Fruit fly (Drosophila melanogaster) whole organism, embryonic: Measurements from ENCODE around the gene CG44158.

Source experiments
- Asciz ChIP-seq: fragments of 200-800 bp; sonication (Bioruptor generic); optimal IDR thresholded peaks from 2 replicates; lab custom pipeline; 2017; ENCODE audit warnings: missing biosample characterization, mild to moderate bottlenecking, missing genetic modification characterization, missing genetic modification reagents
- BtbVII ChIP-seq: fragments of 200-800 bp; sonication (Bioruptor generic); optimal IDR thresholded peaks from 3 replicates; lab custom pipeline; 2017; ENCODE audit warnings: missing biosample characterization, mild to moderate bottlenecking, missing genetic modification characterization
- CG10274 ChIP-seq: fragments of 200-800 bp; sonication (Bioruptor generic); optimal IDR thresholded peaks from 3 replicates; lab custom pipeline; 2017; ENCODE audit warnings: missing biosample characterization, mild to moderate bottlenecking, missing genetic modification characterization
- CG11560 ChIP-seq: fragments of 200-800 bp; sonication (Bioruptor generic); IDR thresholded peaks from 3 replicates; pipeline ENCODE4 v1.3.6; 2022; ENCODE audit warnings: missing biosample characterization, missing genetic modification characterization
- CG12104 ChIP-seq: fragments of 200-800 bp; sonication (Bioruptor generic); optimal IDR thresholded peaks from 3 replicates; lab custom pipeline; 2016; ENCODE audit warnings: missing biosample characterization, missing genetic modification characterization
- CG12219 ChIP-seq: fragments of 200-800 bp; sonication (Bioruptor generic); optimal IDR thresholded peaks from 3 replicates; lab custom pipeline; 2018; ENCODE audit warnings: missing biosample characterization, mild to moderate bottlenecking, missing genetic modification characterization
- CG13624 ChIP-seq: fragments of 200-800 bp; sonication (Bioruptor generic); optimal IDR thresholded peaks from 2 replicates; lab custom pipeline; 2016; ENCODE audit warnings: missing biosample characterization, missing genetic modification characterization
- CG14965 ChIP-seq: fragments of 200-800 bp; sonication (Bioruptor generic); optimal IDR thresholded peaks from 2 replicates; lab custom pipeline; 2016; ENCODE audit warnings: missing biosample characterization, missing genetic modification characterization, borderline replicate concordance
- CG15601 ChIP-seq: fragments of 200-800 bp; sonication (Bioruptor generic); optimal IDR thresholded peaks from 3 replicates; lab custom pipeline; 2019; ENCODE audit warnings: missing biosample characterization, mild to moderate bottlenecking, missing genetic modification characterization, moderate library complexity
- CG1647 ChIP-seq: fragments of 200-800 bp; sonication (Bioruptor generic); optimal IDR thresholded peaks from 3 replicates; lab custom pipeline; 2016; ENCODE audit warnings: missing biosample characterization, missing genetic modification characterization
- CG18011 ChIP-seq: fragments of 200-800 bp; sonication (Bioruptor generic); optimal IDR thresholded peaks from 2 replicates; lab custom pipeline; 2017; ENCODE audit warnings: missing biosample characterization, missing genetic modification characterization, mild to moderate bottlenecking, moderate library complexity, missing genotype
- CG2116 ChIP-seq: fragments of 200-800 bp; sonication (Bioruptor generic); optimal IDR thresholded peaks from 3 replicates; lab custom pipeline; 2018; ENCODE audit warnings: missing biosample characterization, mild to moderate bottlenecking, missing genetic modification characterization
- CG33213 ChIP-seq: fragments of 200-800 bp; sonication (Bioruptor generic); optimal IDR thresholded peaks from 3 replicates; lab custom pipeline; 2016; ENCODE audit warnings: missing biosample characterization, missing genetic modification characterization
- CG6272 ChIP-seq: fragments of 200-800 bp; sonication (Bioruptor generic); IDR thresholded peaks from 2 replicates; pipeline ENCODE4 v1.3.6; 2022; ENCODE audit warnings: missing biosample characterization, missing genetic modification characterization
- CG8765 ChIP-seq: fragments of 200-800 bp; sonication (Bioruptor generic); IDR thresholded peaks from 2 replicates; pipeline ENCODE4 v1.3.6; 2022; ENCODE audit warnings: missing biosample characterization, missing genetic modification characterization
- CG8924 ChIP-seq: fragments of 200-800 bp; optimal IDR thresholded peaks from 3 replicates; lab custom pipeline; 2019; ENCODE audit warnings: missing biosample characterization, mild to moderate bottlenecking, missing genetic modification characterization, moderate library complexity
- CG9437 ChIP-seq: fragments of 200-800 bp; sonication (Bioruptor generic); optimal IDR thresholded peaks from 2 replicates; lab custom pipeline; 2018; ENCODE audit warnings: missing biosample characterization, mild to moderate bottlenecking, missing genetic modification characterization
- D19B ChIP-seq: fragments of 200-800 bp; sonication (Bioruptor generic); optimal IDR thresholded peaks from 2 replicates; lab custom pipeline; 2017; ENCODE audit warnings: missing biosample characterization, mild to moderate bottlenecking, missing genetic modification characterization
- Dbx ChIP-seq: fragments of 200-800 bp; sonication (Bioruptor generic); IDR thresholded peaks from 3 replicates; pipeline ENCODE4 v1.3.6; 2022; ENCODE audit warnings: missing biosample characterization, missing genetic modification characterization
- E2f1 ChIP-seq: fragments of 200-800 bp; sonication (Bioruptor generic); IDR thresholded peaks from 2 replicates; pipeline ENCODE4 v1.3.6; 2022; ENCODE audit warnings: missing biosample characterization, missing genetic modification characterization
- Elba2 ChIP-seq: fragments of 200-800 bp; sonication (Bioruptor generic); optimal IDR thresholded peaks from 3 replicates; lab custom pipeline; 2016; ENCODE audit warnings: missing biosample characterization, missing genetic modification characterization
- H2.0 ChIP-seq: fragments of 200-800 bp; sonication (Bioruptor generic); IDR thresholded peaks from 2 replicates; pipeline ENCODE4 v1.3.6; 2022; ENCODE audit warnings: missing biosample characterization, missing genetic modification characterization
- Hey ChIP-seq: fragments of 200-800 bp; sonication (Bioruptor generic); optimal IDR thresholded peaks from 3 replicates; lab custom pipeline; 2018; ENCODE audit warnings: missing biosample characterization, mild to moderate bottlenecking, missing genetic modification characterization
- Hmr ChIP-seq: fragments of 200-800 bp; sonication (Bioruptor generic); optimal IDR thresholded peaks from 3 replicates; lab custom pipeline; 2017; ENCODE audit warnings: mild to moderate bottlenecking, missing biosample characterization, missing genetic modification reagents, missing genetic modification characterization
- MESR4 ChIP-seq: fragments of 200-800 bp; sonication (Bioruptor generic); optimal IDR thresholded peaks from 2 replicates; lab custom pipeline; 2018; ENCODE audit warnings: missing biosample characterization, mild to moderate bottlenecking, missing genetic modification characterization, moderate library complexity
- Max ChIP-seq: fragments of 200-800 bp; sonication (Bioruptor generic); optimal IDR thresholded peaks from 2 replicates; lab custom pipeline; 2016; ENCODE audit warnings: missing biosample characterization, mild to moderate bottlenecking, missing genetic modification characterization
- Nf-YA ChIP-seq: fragments of 200-800 bp; sonication (Bioruptor generic); IDR thresholded peaks from 2 replicates; pipeline ENCODE4 v1.3.6; 2022; ENCODE audit warnings: missing biosample characterization, missing genetic modification characterization
- Sox102F ChIP-seq: fragments of 200-800 bp; sonication (Bioruptor generic); optimal IDR thresholded peaks from 2 replicates; lab custom pipeline; 2018; ENCODE audit warnings: missing biosample characterization, mild to moderate bottlenecking, missing genetic modification characterization, moderate library complexity
- Usf ChIP-seq: fragments of 200-800 bp; sonication (Bioruptor generic); optimal IDR thresholded peaks from 2 replicates; lab custom pipeline; 2017; ENCODE audit warnings: missing genotype, missing biosample characterization, missing genetic modification characterization
- ara ChIP-seq: fragments of 200-800 bp; sonication (Bioruptor generic); IDR thresholded peaks from 2 replicates; pipeline ENCODE4 v1.3.6; 2022; ENCODE audit warnings: missing biosample characterization, missing genetic modification characterization
- cg ChIP-seq: fragments of 200-800 bp; sonication (Bioruptor generic); optimal IDR thresholded peaks from 3 replicates; lab custom pipeline; 2019; ENCODE audit warnings: missing biosample characterization, mild to moderate bottlenecking, missing genetic modification characterization, moderate library complexity
- chinmo ChIP-seq: fragments of 200-800 bp; sonication (Bioruptor generic); IDR thresholded peaks from 4 replicates; pipeline ENCODE4 v1.3.6; 2022; ENCODE audit warnings: missing biosample characterization, missing genetic modification characterization; ENCODE audit not compliant: partially characterized antibody
- chn ChIP-seq: fragments of 200-800 bp; sonication (Bioruptor generic); optimal IDR thresholded peaks from 2 replicates; lab custom pipeline; 2016; ENCODE audit warnings: missing biosample characterization, missing genetic modification characterization
- dan ChIP-seq: fragments of 200-800 bp; sonication (Bioruptor generic); IDR thresholded peaks from 2 replicates; pipeline ENCODE4 v1.3.6; 2022; ENCODE audit warnings: missing biosample characterization, missing genetic modification characterization
- dimm ChIP-seq: fragments of 200-800 bp; sonication (Bioruptor generic); IDR thresholded peaks from 2 replicates; pipeline ENCODE4 v1.3.6; 2022; ENCODE audit warnings: missing biosample characterization, missing genetic modification characterization
- en ChIP-seq: fragments of 200-800 bp; sonication (Bioruptor generic); optimal IDR thresholded peaks from 2 replicates; lab custom pipeline; 2016; ENCODE audit warnings: missing biosample characterization, missing genetic modification characterization
- eve ChIP-seq, 2 experiments: fragments of >200 bp; optimal IDR thresholded peaks; 2 replicates each; lab custom pipeline; 2017; ENCODE audit warnings: missing biosample characterization in 2 of 2, missing genetic modification characterization in 2 of 2
- fd64A ChIP-seq: fragments of 200-800 bp; sonication (Bioruptor generic); optimal IDR thresholded peaks from 3 replicates; lab custom pipeline; 2018; ENCODE audit warnings: missing biosample characterization, mild to moderate bottlenecking, missing genetic modification characterization
- ftz-f1 ChIP-seq: fragments of 200-800 bp; sonication (Bioruptor generic); optimal IDR thresholded peaks from 2 replicates; lab custom pipeline; 2016; ENCODE audit warnings: missing biosample characterization, missing genetic modification characterization
- h ChIP-seq: fragments of >200 bp; optimal IDR thresholded peaks from 2 replicates; lab custom pipeline; 2017
- jigr1 ChIP-seq: fragments of 200-800 bp; sonication (Bioruptor generic); IDR thresholded peaks from 3 replicates; pipeline ENCODE4 v1.3.6; 2022; ENCODE audit warnings: missing biosample characterization, missing genetic modification characterization
- klu ChIP-seq: fragments of 200-800 bp; sonication (Bioruptor generic); IDR thresholded peaks from 2 replicates; pipeline ENCODE4 v1.3.6; 2022; ENCODE audit warnings: missing biosample characterization, missing genetic modification characterization
- lilli ChIP-seq: fragments of 200-800 bp; sonication (Bioruptor generic); optimal IDR thresholded peaks from 3 replicates; lab custom pipeline; 2016; ENCODE audit warnings: missing biosample characterization, missing genetic modification characterization
- mld ChIP-seq: fragments of 200-800 bp; sonication (Bioruptor generic); IDR thresholded peaks from 3 replicates; pipeline ENCODE4 v1.3.6; 2022; ENCODE audit warnings: missing biosample characterization, missing genetic modification characterization; ENCODE audit not compliant: partially characterized antibody
- nerfin-2 ChIP-seq: fragments of 200-800 bp; sonication (Bioruptor generic); IDR thresholded peaks from 2 replicates; pipeline ENCODE4 v1.3.6; 2022; ENCODE audit warnings: missing biosample characterization, missing genetic modification characterization; ENCODE audit not compliant: partially characterized antibody
- pb ChIP-seq: fragments of 200-800 bp; sonication (Bioruptor generic); optimal IDR thresholded peaks from 3 replicates; lab custom pipeline; 2016; ENCODE audit warnings: missing biosample characterization, missing genetic modification characterization
- salm ChIP-seq: fragments of 200-800 bp; sonication (Bioruptor generic); optimal IDR thresholded peaks from 2 replicates; lab custom pipeline; 2018; ENCODE audit warnings: missing biosample characterization, mild to moderate bottlenecking, missing genetic modification characterization
- sim ChIP-seq: fragments of 200-800 bp; sonication (Bioruptor generic); IDR thresholded peaks from 2 replicates; pipeline ENCODE4 v1.3.6; 2022; ENCODE audit warnings: missing biosample characterization, missing genetic modification characterization
- slou ChIP-seq: fragments of 200-800 bp; sonication (Bioruptor generic); optimal IDR thresholded peaks from 3 replicates; lab custom pipeline; 2016; ENCODE audit warnings: missing biosample characterization, missing genetic modification characterization
- sob ChIP-seq: fragments of 200-800 bp; sonication (Bioruptor generic); IDR thresholded peaks from 2 replicates; pipeline ENCODE4 v1.3.6; 2022; ENCODE audit warnings: missing biosample characterization, missing genetic modification characterization
- sr ChIP-seq: fragments of 200-800 bp; sonication (Bioruptor generic); IDR thresholded peaks from 3 replicates; pipeline ENCODE4 v1.3.6; 2022; ENCODE audit warnings: missing biosample characterization, missing genetic modification characterization

Gene CG44158

DNA sequence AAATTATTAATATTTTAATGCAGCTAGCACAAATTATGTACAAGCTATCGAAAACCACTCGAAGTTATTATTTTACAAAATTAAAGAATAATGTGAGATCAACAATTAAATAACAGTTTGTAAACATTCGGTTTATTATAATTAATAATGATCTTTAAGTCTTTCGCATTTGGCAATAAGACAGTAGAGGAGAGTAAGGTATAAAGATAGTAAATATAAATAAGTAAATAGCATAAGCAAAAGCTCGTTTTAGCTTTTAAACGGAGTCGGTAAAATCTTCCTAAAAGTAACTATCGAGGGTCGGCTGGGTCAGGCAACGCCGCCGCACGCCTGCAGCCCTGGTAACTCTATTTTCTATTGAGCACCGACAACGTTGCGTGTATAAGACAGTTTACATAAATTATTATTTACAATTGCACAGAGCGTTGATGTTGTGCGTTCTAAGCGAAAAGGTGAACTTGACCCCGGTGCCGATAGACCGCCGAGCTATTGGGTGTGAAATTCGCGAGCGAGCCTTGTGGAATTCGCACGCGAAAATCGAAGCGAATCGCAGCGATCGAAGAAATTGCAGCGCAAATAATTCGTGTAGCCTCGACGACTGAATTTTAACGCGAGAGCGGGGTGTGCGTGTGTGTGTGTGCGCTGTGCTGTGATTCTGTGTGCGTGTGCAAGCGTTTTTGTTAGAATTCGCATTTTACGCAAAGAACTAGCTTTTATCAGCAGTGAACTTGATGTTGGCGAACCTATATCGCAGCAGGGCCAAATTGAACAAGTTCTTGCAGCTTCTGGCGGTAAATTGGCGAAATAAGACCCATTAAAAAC is 41.0 kb upstream of the CG44158 start, which contains the start of gene wrd (continued):
- TF ChIP-seq ftz-f1: peak; percentile 75
- TF ChIP-seq D19B: peak; percentile 36
- TF ChIP-seq Dbx (GFP tag; lab: Robert Waterston, UW): no peak
- no peak for TF ChIP-seq sr (GFP tag; lab: Robert Waterston, UW)
- no peak for TF ChIP-seq CG10274
- TF ChIP-seq ara (GFP tag; lab: Robert Waterston, UW): no peak
- TF ChIP-seq cg (GFP tag; lab: Kevin White, UChicago): peak; percentile 75
- TF ChIP-seq BtbVII (GFP tag; lab: Kevin White, UChicago): no peak
- no peak for TF ChIP-seq mld (GFP tag; lab: Robert Waterston, UW)
- TF ChIP-seq CG6272 (GFP tag; lab: Robert Waterston, UW): no peak
- TF ChIP-seq Hey (tag; lab: Kevin White, UChicago): no peak
- no peak for TF ChIP-seq nerfin-2 (GFP tag; lab: Robert Waterston, UW)
- no peak for TF ChIP-seq sim (GFP tag; lab: Robert Waterston, UW)
- TF ChIP-seq CG12104 (GFP tag; lab: Kevin White, UChicago): peak; percentile 17
- TF ChIP-seq sob: no peak
- TF ChIP-seq CG11560: no peak
- TF ChIP-seq E2f1: no peak
- TF ChIP-seq CG18011 (GFP tag; lab: Kevin White, UChicago): no peak
- no peak for TF ChIP-seq dan (GFP tag; lab: Robert Waterston, UW)
- TF ChIP-seq CG13624: no peak
- TF ChIP-seq klu (GFP tag; lab: Robert Waterston, UW): no peak
- no peak for TF ChIP-seq CG15601 (tag; lab: Kevin White, UChicago)
- no peak for TF ChIP-seq fd64A
- TF ChIP-seq CG1647: no peak
- no peak for TF ChIP-seq en (GFP tag; lab: Kevin White, UChicago)
- no peak for TF ChIP-seq Asciz
- TF ChIP-seq slou (GFP tag; lab: Kevin White, UChicago): no peak
- TF ChIP-seq chinmo (GFP tag; lab: Robert Waterston, UW): peak; percentile 82; the same call in 3 of the 4 replicates
- TF ChIP-seq Nf-YA (GFP tag; lab: Robert Waterston, UW): no peak
- TF ChIP-seq CG33213 (GFP tag; lab: Kevin White, UChicago): no peak
- TF ChIP-seq Elba2: no peak
- no peak for TF ChIP-seq Usf
- TF ChIP-seq dimm: no peak
- TF ChIP-seq h (lab: Kevin White, UChicago): no peak
- TF ChIP-seq MESR4 (GFP tag; lab: Kevin White, UChicago): peak; percentile 70
- no peak for TF ChIP-seq CG8765 (GFP tag; lab: Robert Waterston, UW)
- no peak for TF ChIP-seq chn
- no peak for TF ChIP-seq H2.0 (GFP tag; lab: Robert Waterston, UW)
- TF ChIP-seq jigr1 (GFP tag; lab: Robert Waterston, UW): no peak
- no peak for TF ChIP-seq CG14965 (GFP tag; lab: Kevin White, UChicago)
- no peak for TF ChIP-seq CG9437
- TF ChIP-seq lilli (GFP tag; lab: Kevin White, UChicago): peak; percentile 18
- peak; percentile 1 for TF ChIP-seq CG2116 (GFP tag; lab: Kevin White, UChicago)
- TF ChIP-seq CG12219 (GFP tag; lab: Kevin White, UChicago): no peak
- peak; percentile 36 for TF ChIP-seq CG8924 (tag; lab: Kevin White, UChicago)
- TF ChIP-seq Hmr (GFP tag; lab: Kevin White, UChicago): no peak
- TF ChIP-seq Max (GFP tag; lab: Kevin White, UChicago): no peak
- TF ChIP-seq salm (tag; lab: Kevin White, UChicago): no peak
- TF ChIP-seq pb (GFP tag; lab: Kevin White, UChicago): no peak
- TF ChIP-seq Sox102F (GFP tag; lab: Kevin White, UChicago): peak; percentile 11
- no peak for TF ChIP-seq eve (GFP tag; optimal IDR thresholded peaks at IDR 0.05; lab: Kevin White, UChicago)
